1 fruit fly cellular context compared by ENCODE assay signal in genomic region chr3R:9033619-9034401, dm6.
A peak's percentile ranks its signal among the peaks of the same experiment; 100 is the strongest.
TF ChIP-seq lines count a peak whose summit lies in the region.

No protein-coding gene starts in this region.

TF ChIP-seq in whole organism, embryonic, 481 proteins besides CTCF, POLR2A, EP300 and RAD21 (continued from another document and continues in another):
- TF ChIP-seq Mad (GFP tag; optimal IDR thresholded peaks at IDR 0.05; lab: Kevin White, UChicago), result peak; percentile 50
- no peak for TF ChIP-seq h (optimal IDR thresholded peaks at IDR 0.05; lab: Kevin White, UChicago)
- TF ChIP-seq CG12942 (GFP tag; optimal IDR thresholded peaks at IDR 0.05; lab: Kevin White, UChicago), result peak; percentile 55
- peak; percentile 72 for TF ChIP-seq Abd-B (GFP tag; optimal IDR thresholded peaks at IDR 0.05; lab: Kevin White, UChicago)
- TF ChIP-seq CG1602 (GFP tag; optimal IDR thresholded peaks at IDR 0.05; lab: Kevin White, UChicago), result peak; percentile 63
- TF ChIP-seq Chrac-16 (GFP tag; optimal IDR thresholded peaks at IDR 0.05; lab: Kevin White, UChicago), result peak; percentile 67
- no peak for TF ChIP-seq CG5953 (GFP tag; IDR thresholded peaks at IDR 0.05; lab: Robert Waterston, UW)
- TF ChIP-seq CG6272 (GFP tag; IDR thresholded peaks at IDR 0.05; lab: Robert Waterston, UW), result no peak
- TF ChIP-seq CG9817 (tag; optimal IDR thresholded peaks at IDR 0.05; lab: Kevin White, UChicago), result peak; percentile 72
- TF ChIP-seq odd (GFP tag; optimal IDR thresholded peaks at IDR 0.05; lab: Kevin White, UChicago), result peak; percentile 89
- peak; percentile 43 for TF ChIP-seq Bteb2 (GFP tag; optimal IDR thresholded peaks at IDR 0.05; lab: Kevin White, UChicago)
- TF ChIP-seq CG30020 (tag; optimal IDR thresholded peaks at IDR 0.05; lab: Kevin White, UChicago), result peak; percentile 75
- TF ChIP-seq Six4 (GFP tag; optimal IDR thresholded peaks at IDR 0.05; lab: Kevin White, UChicago), result peak; percentile 58
- no peak for TF ChIP-seq ap (GFP tag; IDR thresholded peaks at IDR 0.05; lab: Robert Waterston, UW)
- TF ChIP-seq CG15696 (tag; optimal IDR thresholded peaks at IDR 0.05; lab: Kevin White, UChicago), result peak; percentile 80
- TF ChIP-seq yki (optimal IDR thresholded peaks at IDR 0.05; lab: Kevin White, UChicago), result peak; percentile 95
- TF ChIP-seq HLHmδ (GFP tag; optimal IDR thresholded peaks at IDR 0.05; lab: Kevin White, UChicago), result peak; percentile 40
- TF ChIP-seq CG10274 (GFP tag; optimal IDR thresholded peaks at IDR 0.05; lab: Kevin White, UChicago), result peak; percentile 45
- TF ChIP-seq CG13624 (GFP tag; optimal IDR thresholded peaks at IDR 0.05; lab: Kevin White, UChicago), result peak; percentile 69
- peak; percentile 77 for TF ChIP-seq CG2120 (GFP tag; optimal IDR thresholded peaks at IDR 0.05; lab: Kevin White, UChicago)
- no peak for TF ChIP-seq ro (GFP tag; IDR thresholded peaks at IDR 0.05; lab: Robert Waterston, UW)
- TF ChIP-seq pfk (GFP tag; optimal IDR thresholded peaks at IDR 0.05; lab: Kevin White, UChicago), result peak; percentile 97
- TF ChIP-seq lab (GFP tag; optimal IDR thresholded peaks at IDR 0.05; lab: Kevin White, UChicago), result peak; percentile 88
- peak; percentile 81 for TF ChIP-seq CG4328 (GFP tag; optimal IDR thresholded peaks at IDR 0.05; lab: Kevin White, UChicago)
- TF ChIP-seq PHDP (tag; optimal IDR thresholded peaks at IDR 0.05; lab: Kevin White, UChicago), result peak; percentile 88
- TF ChIP-seq Bgb (GFP tag; IDR thresholded peaks at IDR 0.05; lab: Robert Waterston, UW; ENCODE audit: partially characterized antibody), result peak; percentile 50; the same call in 1 of the 2 replicates
- TF ChIP-seq Hand (GFP tag; optimal IDR thresholded peaks at IDR 0.05; lab: Kevin White, UChicago), result peak; percentile 83
- TF ChIP-seq Rfx (GFP tag; IDR thresholded peaks at IDR 0.05; lab: Robert Waterston, UW), result peak; percentile 70
- peak; percentile 74 for TF ChIP-seq CG1529 (GFP tag; optimal IDR thresholded peaks at IDR 0.05; lab: Kevin White, UChicago)
- TF ChIP-seq tin (GFP tag; optimal IDR thresholded peaks at IDR 0.05; lab: Kevin White, UChicago), result peak; percentile 70
- peak; percentile 41 for TF ChIP-seq her (GFP tag; optimal IDR thresholded peaks at IDR 0.05; lab: Kevin White, UChicago)
- TF ChIP-seq CG6689 (GFP tag; IDR thresholded peaks at IDR 0.05; lab: Robert Waterston, UW), result peak; percentile 72
- TF ChIP-seq bbx (GFP tag; IDR thresholded peaks at IDR 0.05; lab: Robert Waterston, UW; ENCODE audit: partially characterized antibody), result peak; percentile 75
- TF ChIP-seq CG18764 (GFP tag; optimal IDR thresholded peaks at IDR 0.05; lab: Kevin White, UChicago), result peak; percentile 26
- TF ChIP-seq Mrtf (GFP tag; IDR thresholded peaks at IDR 0.05; lab: Robert Waterston, UW), result no peak
- peak; percentile 59; the same call in 1 of the 2 replicates for TF ChIP-seq slbo (GFP tag; IDR thresholded peaks at IDR 0.05; lab: Robert Waterston, UW)
- peak; percentile 65 for TF ChIP-seq CG12219 (GFP tag; optimal IDR thresholded peaks at IDR 0.05; lab: Kevin White, UChicago)
- TF ChIP-seq CG14710 (tag; optimal IDR thresholded peaks at IDR 0.05; lab: Kevin White, UChicago), result peak; percentile 87
- peak; percentile 54; the same call in 1 of the 3 replicates for TF ChIP-seq ci (GFP tag; IDR thresholded peaks at IDR 0.05; lab: Robert Waterston, UW)
- no peak for TF ChIP-seq knrl (GFP tag; IDR thresholded peaks at IDR 0.05; lab: Robert Waterston, UW; ENCODE audit: partially characterized antibody)
- 0 out of 2 replicates have a peak, but pooled peaks have one; percentile 68 for TF ChIP-seq CG32532 (GFP tag; IDR thresholded peaks at IDR 0.05; lab: Robert Waterston, UW)
- peak; percentile 67 for TF ChIP-seq CG3407 (GFP tag; optimal IDR thresholded peaks at IDR 0.05; lab: Kevin White, UChicago)
- TF ChIP-seq Dll (GFP tag; IDR thresholded peaks at IDR 0.05; lab: Robert Waterston, UW; ENCODE audit: partially characterized antibody), result no peak
- no peak for TF ChIP-seq Scr (GFP tag; IDR thresholded peaks at IDR 0.05; lab: Robert Waterston, UW; ENCODE audit: partially characterized antibody)
- TF ChIP-seq zen2 (GFP tag; IDR thresholded peaks at IDR 0.05; lab: Robert Waterston, UW; ENCODE audit: partially characterized antibody), result no peak
- no peak for TF ChIP-seq Sin3A (optimal IDR thresholded peaks at IDR 0.05; lab: Kevin White, UChicago)
- TF ChIP-seq fd102C (GFP tag; optimal IDR thresholded peaks at IDR 0.05; lab: Kevin White, UChicago), result no peak
- peak; percentile 66 for TF ChIP-seq kay (GFP tag; optimal IDR thresholded peaks at IDR 0.05; lab: Kevin White, UChicago)
- no peak for TF ChIP-seq B-H1 (GFP tag; IDR thresholded peaks at IDR 0.05; lab: Robert Waterston, UW)
- peak; percentile 22 for TF ChIP-seq Hey (tag; optimal IDR thresholded peaks at IDR 0.05; lab: Kevin White, UChicago)
- peak; percentile 82 for TF ChIP-seq CG9437 (GFP tag; optimal IDR thresholded peaks at IDR 0.05; lab: Kevin White, UChicago)
- peak; percentile 44 for TF ChIP-seq CG6654 (GFP tag; optimal IDR thresholded peaks at IDR 0.05; lab: Kevin White, UChicago)
- TF ChIP-seq bab2 (GFP tag; optimal IDR thresholded peaks at IDR 0.05; lab: Kevin White, UChicago), result no peak
- TF ChIP-seq CG8290 (GFP tag; optimal IDR thresholded peaks at IDR 0.05; lab: Kevin White, UChicago), result peak; percentile 50
- TF ChIP-seq CG8290 (tag; optimal IDR thresholded peaks at IDR 0.05; lab: Kevin White, UChicago), result peak; percentile 62 to 88
- no peak for TF ChIP-seq CG11456 (GFP tag; IDR thresholded peaks at IDR 0.05; lab: Robert Waterston, UW)
- TF ChIP-seq dan (GFP tag; IDR thresholded peaks at IDR 0.05; lab: Robert Waterston, UW), result no peak
- peak; percentile 66 for TF ChIP-seq fd96Cb (tag; optimal IDR thresholded peaks at IDR 0.05; lab: Kevin White, UChicago)
- peak; percentile 78 for TF ChIP-seq trem (tag; optimal IDR thresholded peaks at IDR 0.05; lab: Kevin White, UChicago)
- TF ChIP-seq CG14667 (GFP tag; IDR thresholded peaks at IDR 0.05; lab: Robert Waterston, UW), result no peak
- TF ChIP-seq Dip3 (GFP tag; optimal IDR thresholded peaks at IDR 0.05; lab: Kevin White, UChicago), result peak; percentile 20
- peak; percentile 88 for TF ChIP-seq nmo (GFP tag; optimal IDR thresholded peaks at IDR 0.05; lab: Kevin White, UChicago)
- TF ChIP-seq ewg (GFP tag; optimal IDR thresholded peaks at IDR 0.05; lab: Kevin White, UChicago), result peak; percentile 69
- TF ChIP-seq scrt (GFP tag; optimal IDR thresholded peaks at IDR 0.05; lab: Kevin White, UChicago), result peak; percentile 82
- peak in 1 of 3 experiments; percentile 92 for TF ChIP-seq lola (GFP tag; optimal IDR thresholded peaks at IDR 0.05; lab: Kevin White, UChicago)
- no peak for TF ChIP-seq CG11696 (GFP tag; IDR thresholded peaks at IDR 0.05; lab: Robert Waterston, UW)
- peak; percentile 40 for TF ChIP-seq CrebB (tag; optimal IDR thresholded peaks at IDR 0.05; lab: Kevin White, UChicago)
- peak; percentile 60 to 75 for TF ChIP-seq bsh (GFP tag; optimal IDR thresholded peaks at IDR 0.05; lab: Kevin White, UChicago)
- TF ChIP-seq YL-1 (GFP tag; optimal IDR thresholded peaks at IDR 0.05; lab: Kevin White, UChicago), result peak; percentile 81
- TF ChIP-seq CG6683 (GFP tag; optimal IDR thresholded peaks at IDR 0.05; lab: Kevin White, UChicago), result peak; percentile 85
- TF ChIP-seq NfI (GFP tag; optimal IDR thresholded peaks at IDR 0.05; lab: Kevin White, UChicago), result peak; percentile 78
- TF ChIP-seq aop (GFP tag; IDR thresholded peaks at IDR 0.05; lab: Robert Waterston, UW), result no peak
- no peak for TF ChIP-seq ham (GFP tag; IDR thresholded peaks at IDR 0.05; lab: Robert Waterston, UW)
- no peak for TF ChIP-seq CG7357 (GFP tag; IDR thresholded peaks at IDR 0.05; lab: Robert Waterston, UW)
- no peak for TF ChIP-seq zf30C (GFP tag; optimal IDR thresholded peaks at IDR 0.05; lab: Kevin White, UChicago)
- TF ChIP-seq CG30403 (GFP tag; optimal IDR thresholded peaks at IDR 0.05; lab: Kevin White, UChicago), result peak; percentile 88
- TF ChIP-seq Vsx1 (GFP tag; optimal IDR thresholded peaks at IDR 0.05; lab: Kevin White, UChicago), result peak; percentile 74
- TF ChIP-seq phol (tag; optimal IDR thresholded peaks at IDR 0.05; lab: Kevin White, UChicago), result peak; percentile 87
- peak; percentile 68 for TF ChIP-seq CG7928 (GFP tag; optimal IDR thresholded peaks at IDR 0.05; lab: Kevin White, UChicago)
- peak; percentile 29 for TF ChIP-seq CG2202 (tag; optimal IDR thresholded peaks at IDR 0.05; lab: Kevin White, UChicago)
- TF ChIP-seq CG11723 (GFP tag; optimal IDR thresholded peaks at IDR 0.05; lab: Kevin White, UChicago), result peak; percentile 81
- TF ChIP-seq Hr78 (GFP tag; optimal IDR thresholded peaks at IDR 0.05; lab: Kevin White, UChicago), result peak in 1 of 2 experiments; percentile 74
- TF ChIP-seq CG4854 (GFP tag; optimal IDR thresholded peaks at IDR 0.05; lab: Kevin White, UChicago), result peak; percentile 30
- no peak for TF ChIP-seq Neu2 (GFP tag; optimal IDR thresholded peaks at IDR 0.05; lab: Kevin White, UChicago; ENCODE audit: borderline replicate concordance)
- no peak for TF ChIP-seq hb (GFP tag; IDR thresholded peaks at IDR 0.05; lab: Robert Waterston, UW; ENCODE audit: partially characterized antibody)
- no peak for TF ChIP-seq Atf3 (GFP tag; optimal IDR thresholded peaks at IDR 0.05; lab: Kevin White, UChicago)
- no peak for TF ChIP-seq p53 (GFP tag; optimal IDR thresholded peaks at IDR 0.05; lab: Kevin White, UChicago)
- peak; percentile 91 for TF ChIP-seq Hmr (GFP tag; optimal IDR thresholded peaks at IDR 0.05; lab: Kevin White, UChicago)
- TF ChIP-seq CG3065 (GFP tag; optimal IDR thresholded peaks at IDR 0.05; lab: Kevin White, UChicago), result peak; percentile 56
- TF ChIP-seq cad (GFP tag; optimal IDR thresholded peaks at IDR 0.05; lab: Kevin White, UChicago), result peak; percentile 2
- no peak for TF ChIP-seq shn (GFP tag; optimal IDR thresholded peaks at IDR 0.05; lab: Kevin White, UChicago)
- TF ChIP-seq exex (tag; optimal IDR thresholded peaks at IDR 0.05; lab: Kevin White, UChicago), result peak; percentile 63
- TF ChIP-seq ab (GFP tag; optimal IDR thresholded peaks at IDR 0.05; lab: Kevin White, UChicago), result no peak
- peak; percentile 79 for TF ChIP-seq tap (tag; optimal IDR thresholded peaks at IDR 0.05; lab: Kevin White, UChicago)
- peak; percentile 32; the same call in 1 of the 2 replicates for TF ChIP-seq wor (GFP tag; IDR thresholded peaks at IDR 0.05; lab: Robert Waterston, UW)
- peak; percentile 8 for TF ChIP-seq mam (GFP tag; optimal IDR thresholded peaks at IDR 0.05; lab: Kevin White, UChicago)
- no peak for TF ChIP-seq CG8765 (GFP tag; IDR thresholded peaks at IDR 0.05; lab: Robert Waterston, UW)
- no peak for TF ChIP-seq Lpt (GFP tag; optimal IDR thresholded peaks at IDR 0.05; lab: Kevin White, UChicago)
- TF ChIP-seq CG7745 (tag; optimal IDR thresholded peaks at IDR 0.05; lab: Kevin White, UChicago), result peak; percentile 65
- TF ChIP-seq Kr (GFP tag; optimal IDR thresholded peaks at IDR 0.05; lab: Kevin White, UChicago), result peak; percentile 50
- 0 out of 2 replicates have a peak, but pooled peaks have one; percentile 21 for TF ChIP-seq cas (GFP tag; IDR thresholded peaks at IDR 0.05; lab: Robert Waterston, UW)
- 0 out of 3 replicates have a peak, but pooled peaks have one; percentile 9 for TF ChIP-seq ase (GFP tag; IDR thresholded peaks at IDR 0.05; lab: Robert Waterston, UW)
- peak; percentile 74 for TF ChIP-seq Fer2 (tag; optimal IDR thresholded peaks at IDR 0.05; lab: Kevin White, UChicago)
- no peak for TF ChIP-seq pita (GFP tag; optimal IDR thresholded peaks at IDR 0.05; lab: Kevin White, UChicago)
- TF ChIP-seq CG10431 (GFP tag; optimal IDR thresholded peaks at IDR 0.05; lab: Kevin White, UChicago), result peak; percentile 75
- TF ChIP-seq CG14860 (GFP tag; IDR thresholded peaks at IDR 0.05; lab: Robert Waterston, UW; ENCODE audit: partially characterized antibody), result no peak
- 0 out of 2 replicates have a peak, but pooled peaks have one; percentile 23 for TF ChIP-seq sob (GFP tag; IDR thresholded peaks at IDR 0.05; lab: Robert Waterston, UW)
- TF ChIP-seq CG4424 (GFP tag; optimal IDR thresholded peaks at IDR 0.05; lab: Kevin White, UChicago), result peak; percentile 77
- peak; percentile 40; the same call in 1 of the 3 replicates for TF ChIP-seq ken (GFP tag; IDR thresholded peaks at IDR 0.05; lab: Robert Waterston, UW)
- TF ChIP-seq Mes4 (GFP tag; optimal IDR thresholded peaks at IDR 0.05; lab: Kevin White, UChicago), result peak; percentile 50
- peak; percentile 93 for TF ChIP-seq nerfin-1 (tag; optimal IDR thresholded peaks at IDR 0.05; lab: Kevin White, UChicago)
- TF ChIP-seq CG1792 (GFP tag; optimal IDR thresholded peaks at IDR 0.05; lab: Kevin White, UChicago), result no peak
- TF ChIP-seq sc (optimal IDR thresholded peaks at IDR 0.05; lab: Kevin White, UChicago), result no peak
- TF ChIP-seq sc (GFP tag; optimal IDR thresholded peaks at IDR 0.05; lab: Kevin White, UChicago), result peak; percentile 58
- no peak for TF ChIP-seq usp (GFP tag; optimal IDR thresholded peaks at IDR 0.05; lab: Kevin White, UChicago)
- no peak; the same call in 1 of the 2 replicates for TF ChIP-seq ranshi (GFP tag; IDR thresholded peaks at IDR 0.05; lab: Robert Waterston, UW)
- TF ChIP-seq Jarid2 (GFP tag; optimal IDR thresholded peaks at IDR 0.05; lab: Kevin White, UChicago), result peak; percentile 92
- peak; percentile 41 for TF ChIP-seq chn (GFP tag; optimal IDR thresholded peaks at IDR 0.05; lab: Kevin White, UChicago)
- no peak for TF ChIP-seq wek (GFP tag; optimal IDR thresholded peaks at IDR 0.05; lab: Kevin White, UChicago)
- peak; percentile 89 for TF ChIP-seq CG15269 (tag; optimal IDR thresholded peaks at IDR 0.05; lab: Kevin White, UChicago)
- peak; percentile 41; the same call in 1 of the 2 replicates for TF ChIP-seq CG9215 (GFP tag; IDR thresholded peaks at IDR 0.05; lab: Robert Waterston, UW)
- TF ChIP-seq pros (GFP tag; optimal IDR thresholded peaks at IDR 0.05; lab: Kevin White, UChicago), result peak; percentile 88
- 0 out of 3 replicates have a peak, but pooled peaks have one; percentile 44 for TF ChIP-seq C15 (GFP tag; IDR thresholded peaks at IDR 0.05; lab: Robert Waterston, UW)
- TF ChIP-seq D19B (GFP tag; optimal IDR thresholded peaks at IDR 0.05; lab: Kevin White, UChicago), result peak; percentile 64
- peak; percentile 3 for TF ChIP-seq CG7786 (GFP tag; optimal IDR thresholded peaks at IDR 0.05; lab: Kevin White, UChicago)
- peak; percentile 94 for TF ChIP-seq CG2678 (tag; optimal IDR thresholded peaks at IDR 0.05; lab: Kevin White, UChicago)
- TF ChIP-seq Hr3 (GFP tag; optimal IDR thresholded peaks at IDR 0.05; lab: Kevin White, UChicago), result peak; percentile 63
- TF ChIP-seq Ssrp (tag; optimal IDR thresholded peaks at IDR 0.05; lab: Kevin White, UChicago), result peak; percentile 83
- TF ChIP-seq CG30431 (GFP tag; optimal IDR thresholded peaks at IDR 0.05; lab: Kevin White, UChicago), result peak; percentile 7
- no peak for TF ChIP-seq CG12071 (GFP tag; optimal IDR thresholded peaks at IDR 0.05; lab: Kevin White, UChicago)
